Worm (Caenorhabditis elegans) whole organism, L1 larva: ENCODE measurements around the gene T07E3.3.

Source experiments
- C04F5.9 ChIP-seq: sonication (generic microtip); optimal IDR thresholded peaks from 2 replicates; lab custom pipeline; 2016; ENCODE audit warnings: missing genetic modification characterization, missing compliant biosample characterization
- C16A3.4 ChIP-seq: fragments of 150-350 bp; optimal IDR thresholded peaks from 2 replicates; lab custom pipeline; 2014; ENCODE audit warnings: missing biosample characterization, missing genetic modification characterization
- F16B12.6 ChIP-seq: fragments of 150-350 bp; optimal IDR thresholded peaks from 2 replicates; lab custom pipeline; 2014; ENCODE audit warnings: missing biosample characterization, missing genetic modification characterization
- alr-1 ChIP-seq: fragments of 200-800 bp; sonication (Bioruptor generic); optimal IDR thresholded peaks from 2 replicates; lab custom pipeline; 2018; ENCODE audit warnings: borderline replicate concordance, mild to moderate bottlenecking, missing genetic modification characterization, missing compliant biosample characterization
- aly-2 ChIP-seq: fragments of 150-350 bp; optimal IDR thresholded peaks from 2 replicates; lab custom pipeline; 2014; ENCODE audit warnings: missing biosample characterization, missing genetic modification characterization
- blmp-1 ChIP-seq: fragments of 150-350 bp; optimal IDR thresholded peaks from 2 replicates; lab custom pipeline; 2014; ENCODE audit warnings: missing biosample characterization, missing genetic modification characterization
- ceh-63 ChIP-seq: fragments of 200-800 bp; sonication (Bioruptor generic); optimal IDR thresholded peaks from 2 replicates; lab custom pipeline; 2018; ENCODE audit warnings: mild to moderate bottlenecking, missing genetic modification characterization, missing compliant biosample characterization
- ceh-82 ChIP-seq, 3 experiments: fragments of 150-350 bp in 1 of 3; sonication (generic microtip) in 2 of 3; optimal IDR thresholded peaks; 2 replicates each; lab custom pipeline; 2014 to 2017; ENCODE audit warnings: missing biosample characterization in 3 of 3, missing genetic modification characterization in 3 of 3
- dpl-1 ChIP-seq, 3 experiments: fragments of 150-350 bp in 2 of 3; sonication (generic microtip) in 1 of 3; optimal IDR thresholded peaks; 2 replicates each; lab custom pipeline; 2014 to 2017; ENCODE audit warnings: missing biosample characterization in 3 of 3, missing genetic modification characterization in 3 of 3, missing genetic modification reagents in 3 of 3
- efl-1 ChIP-seq, 4 experiments: fragments of 150-350 bp; optimal IDR thresholded peaks in 3 of 4; peaks in 1 of 4; 1 replicate in 1 of 4; 2 replicates in 3 of 4; lab custom pipeline; 2014; ENCODE audit warnings: missing biosample characterization in 2 of 4, missing genetic modification characterization in 2 of 4, missing genetic modification reagents in 2 of 4
- egl-27 ChIP-seq, 2 experiments: fragments of 150-350 bp in 1 of 2; sonication (generic microtip); optimal IDR thresholded peaks; 3 replicates each; lab custom pipeline; 2017 to 2018; ENCODE audit warnings: missing biosample characterization in 2 of 2, missing genetic modification characterization in 2 of 2, missing genetic modification reagents in 2 of 2
- elt-3 ChIP-seq, 6 experiments: fragments of 150-350 bp in 1 of 6; sonication (generic microtip); optimal IDR thresholded peaks; 2 replicates each; lab custom pipeline; 2017 to 2018; ENCODE audit warnings: missing biosample characterization in 6 of 6, missing genetic modification characterization in 6 of 6, inconsistent platforms in 1 of 6
- ets-5 ChIP-seq: fragments of 200-800 bp; sonication (Bioruptor generic); IDR thresholded peaks from 2 replicates; pipeline ENCODE4 v1.3.6; 2022; ENCODE audit warnings: missing genetic modification characterization, missing compliant biosample characterization
- fkh-10 ChIP-seq: sonication (generic microtip); optimal IDR thresholded peaks from 2 replicates; lab custom pipeline; 2017; ENCODE audit warnings: missing biosample characterization, missing genetic modification reagents, missing genetic modification characterization
- fkh-4 ChIP-seq: sonication (generic microtip); optimal IDR thresholded peaks from 2 replicates; lab custom pipeline; 2016; ENCODE audit warnings: missing compliant biosample characterization, missing genetic modification characterization, borderline replicate concordance
- grh-1 ChIP-seq: fragments of 200-800 bp; sonication (Bioruptor generic); IDR thresholded peaks from 2 replicates; pipeline ENCODE4 v1.3.6; 2022; ENCODE audit warnings: missing genetic modification reagents, missing genetic modification characterization, missing compliant biosample characterization
- hlh-17 ChIP-seq: fragments of 200-800 bp; sonication (Bioruptor generic); optimal IDR thresholded peaks from 2 replicates; lab custom pipeline; 2018; ENCODE audit warnings: missing genetic modification characterization, mild to moderate bottlenecking, missing compliant biosample characterization, moderate library complexity, borderline replicate concordance
- lin-35 ChIP-seq, 2 experiments: fragments of 150-350 bp; optimal IDR thresholded peaks; 2 replicates each; lab custom pipeline; 2014; ENCODE audit warnings: missing biosample characterization in 2 of 2, missing genetic modification characterization in 2 of 2, missing genetic modification reagents in 2 of 2
- lsy-2 ChIP-seq, 2 experiments: fragments of 150-350 bp; optimal IDR thresholded peaks; 2 replicates each; lab custom pipeline; 2014; ENCODE audit warnings: missing biosample characterization in 2 of 2, missing genetic modification characterization in 2 of 2
- mab-9 ChIP-seq: fragments of 200-800 bp; sonication (Bioruptor generic); IDR thresholded peaks from 2 replicates; pipeline ENCODE4 v1.3.6; 2022; ENCODE audit warnings: missing genetic modification reagents, missing genetic modification characterization, missing compliant biosample characterization
- mdl-1 ChIP-seq, 2 experiments: fragments of 150-350 bp; optimal IDR thresholded peaks; 2 replicates each; lab custom pipeline; 2014 to 2017; ENCODE audit warnings: missing biosample characterization in 2 of 2, missing genetic modification characterization in 2 of 2, inconsistent platforms in 1 of 2
- mef-2 ChIP-seq: fragments of 150-350 bp; optimal IDR thresholded peaks from 2 replicates; lab custom pipeline; 2014; ENCODE audit warnings: missing biosample characterization, missing genetic modification characterization
- mep-1 ChIP-seq: fragments of 150-350 bp; optimal IDR thresholded peaks from 2 replicates; lab custom pipeline; 2014; ENCODE audit warnings: missing biosample characterization, missing genetic modification characterization
- nhr-12 ChIP-seq: sonication (generic microtip); optimal IDR thresholded peaks from 2 replicates; lab custom pipeline; 2017; ENCODE audit warnings: missing biosample characterization, missing genetic modification characterization
- nhr-19 ChIP-seq: fragments of 200-800 bp; sonication (Bioruptor generic); conservative IDR thresholded peaks from 2 replicates; pipeline ENCODE4 v1.3.6; 2022; ENCODE audit warnings: missing genetic modification characterization, missing compliant biosample characterization
- nhr-20 ChIP-seq: sonication (generic microtip); optimal IDR thresholded peaks from 2 replicates; lab custom pipeline; 2016; ENCODE audit warnings: mild to moderate bottlenecking, missing genetic modification characterization, missing compliant biosample characterization
- nhr-237 ChIP-seq: fragments of 150-350 bp; optimal IDR thresholded peaks from 2 replicates; lab custom pipeline; 2014; ENCODE audit warnings: missing biosample characterization, missing genetic modification characterization
- nhr-28 ChIP-seq: fragments of 150-350 bp; optimal IDR thresholded peaks from 2 replicates; lab custom pipeline; 2014; ENCODE audit warnings: missing biosample characterization, missing genetic modification characterization
- nhr-47 ChIP-seq: sonication (generic microtip); optimal IDR thresholded peaks from 2 replicates; lab custom pipeline; 2016; ENCODE audit warnings: mild to moderate bottlenecking, missing genetic modification characterization, moderate library complexity, missing compliant biosample characterization
- nhr-71 ChIP-seq: sonication (generic microtip); optimal IDR thresholded peaks from 2 replicates; lab custom pipeline; 2016; ENCODE audit warnings: mild to moderate bottlenecking, missing genetic modification characterization, moderate library complexity, missing compliant biosample characterization
- nhr-77 ChIP-seq: fragments of 150-350 bp; optimal IDR thresholded peaks from 2 replicates; lab custom pipeline; 2014; ENCODE audit warnings: missing biosample characterization, missing genetic modification characterization
- nhr-85 ChIP-seq: sonication (generic microtip); peaks from one replicate; lab custom pipeline; 2016; ENCODE audit warnings: missing genetic modification characterization, inconsistent platforms, missing compliant biosample characterization
- pag-3 ChIP-seq: sonication (generic microtip); optimal IDR thresholded peaks from 2 replicates; lab custom pipeline; 2017; ENCODE audit warnings: missing genetic modification characterization, mild to moderate bottlenecking, missing compliant biosample characterization, antibody characterized with exemption, borderline replicate concordance; ENCODE audit not compliant: insufficient read depth
- pax-3 ChIP-seq: fragments of 200-800 bp; sonication (Bioruptor generic); optimal IDR thresholded peaks from 2 replicates; lab custom pipeline; 2018; ENCODE audit warnings: mild to moderate bottlenecking, missing genetic modification characterization, moderate library complexity, missing compliant biosample characterization
- rnt-1 ChIP-seq: sonication (generic microtip); optimal IDR thresholded peaks from 2 replicates; lab custom pipeline; 2016; ENCODE audit warnings: mild to moderate bottlenecking, missing genetic modification characterization, moderate library complexity, missing compliant biosample characterization
- skn-1 ChIP-seq: fragments of 150-350 bp; optimal IDR thresholded peaks from 2 replicates; lab custom pipeline; 2014; ENCODE audit warnings: missing biosample characterization, missing genetic modification characterization
- snu-23 ChIP-seq: sonication (generic microtip); optimal IDR thresholded peaks from 2 replicates; lab custom pipeline; 2016; ENCODE audit warnings: missing genetic modification characterization, missing compliant biosample characterization
- unc-130 ChIP-seq: fragments of 150-350 bp; optimal IDR thresholded peaks from 2 replicates; lab custom pipeline; 2017; ENCODE audit warnings: missing biosample characterization, missing genetic modification characterization, inconsistent platforms
- unc-30 ChIP-seq: sonication (generic microtip); optimal IDR thresholded peaks from 2 replicates; lab custom pipeline; 2017; ENCODE audit warnings: missing biosample characterization, missing genetic modification characterization
- unc-62 ChIP-seq: fragments of 150-350 bp; optimal IDR thresholded peaks from 2 replicates; lab custom pipeline; 2014; ENCODE audit warnings: missing biosample characterization, missing genetic modification reagents, missing genetic modification characterization
- unc-86 ChIP-seq: sonication (generic microtip); optimal IDR thresholded peaks from 2 replicates; lab custom pipeline; 2016; ENCODE audit warnings: missing genetic modification characterization, missing compliant biosample characterization
- xbp-1 ChIP-seq: sonication (generic microtip); optimal IDR thresholded peaks from 2 replicates; lab custom pipeline; 2016; ENCODE audit warnings: missing genetic modification characterization, missing compliant biosample characterization
- zag-1 ChIP-seq: fragments of 150-350 bp; optimal IDR thresholded peaks from 2 replicates; lab custom pipeline; 2014; ENCODE audit warnings: missing biosample characterization, missing genetic modification characterization
- zip-4 ChIP-seq: fragments of 200-800 bp; sonication (Bioruptor generic); optimal IDR thresholded peaks from 2 replicates; lab custom pipeline; 2018; ENCODE audit warnings: mild to moderate bottlenecking, missing genetic modification characterization, moderate library complexity, missing compliant biosample characterization
- ztf-4 ChIP-seq: fragments of 150-350 bp; optimal IDR thresholded peaks from 2 replicates; lab custom pipeline; 2014; ENCODE audit warnings: missing biosample characterization, missing genetic modification characterization

T07E3.3 gene

DNA sequence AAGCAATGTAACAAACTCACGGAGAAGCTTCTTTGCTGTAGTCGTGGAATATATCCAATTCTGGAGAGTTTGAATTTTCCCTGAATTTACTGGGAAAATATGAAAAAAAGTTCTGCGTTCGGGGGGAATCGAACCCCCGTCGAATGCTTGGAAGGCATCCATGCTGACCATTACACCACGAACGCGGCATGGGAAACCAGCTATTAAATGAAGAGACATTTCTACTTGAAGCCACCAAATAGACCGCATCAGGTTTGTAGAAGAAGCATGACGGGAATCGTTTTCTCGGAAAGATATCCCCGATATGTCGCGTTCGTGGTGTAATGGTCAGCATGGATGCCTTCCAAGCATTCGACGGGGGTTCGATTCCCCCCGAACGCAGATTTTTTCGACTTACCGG is 15.2 kb upstream of the T07E3.3 start:
- TF ChIP-seq lin-35 (GFP tag; optimal IDR thresholded peaks at IDR 0.05; lab: Kevin White, UChicago) (peak; percentile 11 to 62), mep-1 (tag; lab: Kevin White, UChicago) (peak; percentile 13), efl-1 (optimal IDR thresholded peaks at IDR 0.05; lab: Kevin White, UChicago) (peak in 1 of 2 experiments; percentile 32), efl-1 (GFP tag; optimal IDR thresholded peaks at IDR 0.05 in 1 of 2; lab: Kevin White, UChicago) (peak in 1 of 2 experiments; percentile 8), dpl-1 (GFP tag; optimal IDR thresholded peaks at IDR 0.05; lab: Kevin White, UChicago) (peak in 1 of 3 experiments; percentile 13), F16B12.6 (tag; lab: Kevin White, UChicago) (peak; percentile 16), fkh-4 (no peak), snu-23 (GFP tag; lab: Kevin White, UChicago) (peak; percentile 31), C04F5.9 (tag; lab: Kevin White, UChicago) (no peak), mab-9 (GFP tag; lab: Robert Waterston, UW) (no peak), nhr-77 (no peak), egl-27 (tag; optimal IDR thresholded peaks at IDR 0.05; lab: Kevin White, UChicago) (no peak), pag-3 (tag; lab: Kevin White, UChicago) (no peak), nhr-12 (tag; lab: Kevin White, UChicago) (no peak), nhr-19 (GFP tag; lab: Robert Waterston, UW) (peak; percentile 38), nhr-20 (tag; lab: Kevin White, UChicago) (peak; percentile 4), zip-4 (no peak), nhr-71 (tag; lab: Kevin White, UChicago) (peak; percentile 34), nhr-47 (tag; lab: Kevin White, UChicago) (peak; percentile 22), unc-62 (no peak), nhr-237 (tag; lab: Kevin White, UChicago) (no peak), hlh-17 (GFP tag; lab: Kevin White, UChicago) (no peak), lsy-2 (tag; optimal IDR thresholded peaks at IDR 0.05; lab: Kevin White, UChicago) (peak in 1 of 2 experiments; percentile 46), skn-1 (tag; lab: Kevin White, UChicago) (no peak), C16A3.4 (tag; lab: Kevin White, UChicago) (peak; percentile 22), elt-3 (tag; optimal IDR thresholded peaks at IDR 0.05; lab: Kevin White, UChicago) (peak in 1 of 6 experiments; percentile 13), mef-2 (tag; lab: Kevin White, UChicago) (no peak), mdl-1 (tag; optimal IDR thresholded peaks at IDR 0.05; lab: Kevin White, UChicago) (peak in 1 of 2 experiments; percentile 22), rnt-1 (tag; lab: Kevin White, UChicago) (peak; percentile 16)

DNA sequence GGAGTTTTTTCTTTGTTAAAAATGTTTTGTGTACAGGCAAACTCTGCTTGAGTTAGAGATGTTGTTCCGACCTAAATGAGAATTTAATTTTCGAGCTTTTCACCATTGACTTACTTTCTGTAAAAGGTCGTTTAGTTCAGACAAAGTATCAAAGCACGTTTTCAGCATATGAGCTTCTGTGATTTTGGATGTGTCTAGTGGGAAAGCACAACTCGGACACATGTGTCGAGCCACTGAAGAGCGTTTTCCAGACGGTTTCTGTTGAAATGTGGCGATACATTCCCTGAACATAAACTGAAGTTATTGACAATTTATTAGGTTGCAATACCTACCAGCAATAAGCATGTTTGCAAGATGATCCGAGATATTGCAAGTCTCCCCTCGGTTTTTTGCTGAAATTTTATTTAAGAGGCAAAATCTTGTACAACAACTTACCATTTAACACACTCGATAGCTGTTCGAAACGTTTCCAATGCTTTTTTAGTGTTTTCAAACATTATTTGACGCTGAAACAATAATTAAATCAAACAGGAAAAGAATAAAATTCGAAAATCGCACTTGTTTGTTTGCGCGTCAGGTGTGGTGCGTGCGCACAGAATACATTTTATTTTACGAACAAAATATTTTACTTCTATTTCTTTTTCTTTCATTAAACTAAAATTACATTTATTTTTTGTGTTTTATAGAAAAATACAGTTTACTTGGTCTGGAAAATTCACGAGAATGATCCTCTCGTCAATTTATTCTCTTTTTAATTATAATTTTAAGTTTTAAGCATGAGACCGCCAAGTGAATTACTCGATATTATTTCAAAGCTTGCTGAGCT is 14.5 kb upstream of the T07E3.3 start, which contains the start of the genes brd-1 and K04C2.2:
TSS of gene brd-1 (minus strand) at position 506 of the 826 bp plus-strand sequence.
TSS of gene K04C2.2 (plus strand) at position 776 of the 826 bp plus-strand sequence.
- TF ChIP-seq nhr-28 (tag; lab: Kevin White, UChicago) (no peak), unc-130 (tag; lab: Kevin White, UChicago) (peak; percentile 1), elt-3 (tag; optimal IDR thresholded peaks at IDR 0.05; lab: Kevin White, UChicago) (no peak), ztf-4 (tag; lab: Kevin White, UChicago) (no peak), fkh-10 (no peak), nhr-71 (tag; lab: Kevin White, UChicago) (peak; percentile 24), aly-2 (tag; lab: Kevin White, UChicago) (no peak), ets-5 (GFP tag; lab: Robert Waterston, UW) (no peak), egl-27 (tag; optimal IDR thresholded peaks at IDR 0.05; lab: Kevin White, UChicago) (no peak), nhr-20 (tag; lab: Kevin White, UChicago) (peak; percentile 11), dpl-1 (GFP tag; optimal IDR thresholded peaks at IDR 0.05; lab: Kevin White, UChicago) (peak; percentile 53 to 83 (median 76)), grh-1 (GFP tag; lab: Robert Waterston, UW) (no peak), ceh-63 (GFP tag; lab: Kevin White, UChicago) (no peak), zag-1 (tag; lab: Kevin White, UChicago) (no peak), F16B12.6 (tag; lab: Kevin White, UChicago) (peak; percentile 79), ceh-82 (tag; optimal IDR thresholded peaks at IDR 0.05; lab: Kevin White, UChicago) (no peak), lsy-2 (tag; optimal IDR thresholded peaks at IDR 0.05; lab: Kevin White, UChicago) (peak in 1 of 2 experiments; percentile 63), lin-35 (GFP tag; optimal IDR thresholded peaks at IDR 0.05; lab: Kevin White, UChicago) (peak; percentile 57 to 87), unc-86 (tag; lab: Kevin White, UChicago) (no peak), pax-3 (tag; lab: Kevin White, UChicago) (no peak), fkh-4 (no peak), blmp-1 (peak; percentile 42), nhr-85 (no peak), efl-1 (optimal IDR thresholded peaks at IDR 0.05; lab: Kevin White, UChicago) (peak in 1 of 2 experiments; percentile 74), efl-1 (GFP tag; optimal IDR thresholded peaks at IDR 0.05 in 1 of 2; lab: Kevin White, UChicago) (peak; percentile 80 to 97), snu-23 (GFP tag; lab: Kevin White, UChicago) (peak; percentile 41), unc-30 (tag; lab: Kevin White, UChicago) (no peak), skn-1 (tag; lab: Kevin White, UChicago) (peak; percentile 27), mab-9 (GFP tag; lab: Robert Waterston, UW) (no peak), xbp-1 (tag; lab: Kevin White, UChicago) (no peak), mep-1 (tag; lab: Kevin White, UChicago) (peak; percentile 52), nhr-47 (tag; lab: Kevin White, UChicago) (peak; percentile 8), alr-1 (tag; lab: Kevin White, UChicago) (no peak)
